Fruit fly (Drosophila melanogaster): ENCODE measurements around the gene Peritrophin-A.

Peritrophin-A gene

dm6 chrX:20243274-20243839 is 1.1 kb upstream of the Peritrophin-A start:
- TF ChIP-seq Hr39 (GFP tag; optimal IDR thresholded peaks at IDR 0.05) (no peak), dsx (GFP tag; optimal IDR thresholded peaks at IDR 0.05; ENCODE audit: poor library complexity, severe bottlenecking) (peak; percentile 54), dac (GFP tag; optimal IDR thresholded peaks at IDR 0.05) (no peak), ss (GFP tag; optimal IDR thresholded peaks at IDR 0.05) (peak in 1 of 2 experiments; percentile 22), Blimp-1 (GFP tag; optimal IDR thresholded peaks at IDR 0.05) (peak; percentile 87), CG11902 (GFP tag; optimal IDR thresholded peaks at IDR 0.05) (no peak), acj6 (GFP tag; optimal IDR thresholded peaks at IDR 0.05) (no peak)

- TF ChIP-seq Hr38 (GFP tag; optimal IDR thresholded peaks at IDR 0.05), result no peak
- TF ChIP-seq CG10669 (GFP tag; optimal IDR thresholded peaks at IDR 0.05), result no peak
- TF ChIP-seq net (GFP tag; optimal IDR thresholded peaks at IDR 0.05), result no peak
- no peak for TF ChIP-seq Met (GFP tag; optimal IDR thresholded peaks at IDR 0.05)
- TF ChIP-seq CG1621 (tag; optimal IDR thresholded peaks at IDR 0.05), result no peak
- no peak for TF ChIP-seq cyc (GFP tag; optimal IDR thresholded peaks at IDR 0.05)
- TF ChIP-seq esn (GFP tag; optimal IDR thresholded peaks at IDR 0.05), result no peak
- no peak for TF ChIP-seq CG3032 (tag; optimal IDR thresholded peaks at IDR 0.05)
- no peak for TF ChIP-seq CG8119 (GFP tag; IDR thresholded peaks at IDR 0.05)
- no peak for TF ChIP-seq CG4318 (GFP tag; optimal IDR thresholded peaks at IDR 0.05)
- no peak for TF ChIP-seq vri (GFP tag; optimal IDR thresholded peaks at IDR 0.05)
- TF ChIP-seq acj6 (GFP tag; optimal IDR thresholded peaks at IDR 0.05), result no peak
- no peak for TF ChIP-seq Hr39 (GFP tag; optimal IDR thresholded peaks at IDR 0.05)
- no peak for TF ChIP-seq CG6808 (GFP tag; optimal IDR thresholded peaks at IDR 0.05)
- TF ChIP-seq dac (GFP tag; optimal IDR thresholded peaks at IDR 0.05), result no peak
- no peak for TF ChIP-seq Eip78C (GFP tag)
- TF ChIP-seq CG3919 (GFP tag; optimal IDR thresholded peaks at IDR 0.05), result no peak
Measured at dm6 chrX:20245218-20245863, 894 bp downstream of the Peritrophin-A start.

- TF ChIP-seq net (GFP tag; optimal IDR thresholded peaks at IDR 0.05) (no peak), CG34406 (GFP tag; optimal IDR thresholded peaks at IDR 0.05) (no peak), cyc (GFP tag; optimal IDR thresholded peaks at IDR 0.05) (peak; percentile 29), esn (GFP tag; optimal IDR thresholded peaks at IDR 0.05) (peak; percentile 20), CG8119 (GFP tag; IDR thresholded peaks at IDR 0.05) (peak; percentile 50; the same call in 1 of the 3 replicates), CG10631 (GFP tag; optimal IDR thresholded peaks at IDR 0.05) (peak; percentile 25), CG7368 (GFP tag; optimal IDR thresholded peaks at IDR 0.05) (no peak), Smox (GFP tag; optimal IDR thresholded peaks at IDR 0.05) (no peak), CG8632 (GFP tag; optimal IDR thresholded peaks at IDR 0.05) (no peak), eg (GFP tag; IDR thresholded peaks at IDR 0.05) (peak; percentile 59; the same call in 2 of the 3 replicates), dac (GFP tag; optimal IDR thresholded peaks at IDR 0.05) (no peak), Hr38 (GFP tag; optimal IDR thresholded peaks at IDR 0.05) (no peak), CG31627 (GFP tag; optimal IDR thresholded peaks at IDR 0.05) (peak; percentile 22), CG11762 (GFP tag; optimal IDR thresholded peaks at IDR 0.05; ENCODE audit: insufficient read depth) (no peak), Gug (GFP tag; IDR thresholded peaks at IDR 0.05) (no peak), CG6792 (GFP tag; optimal IDR thresholded peaks at IDR 0.05) (peak; percentile 31), Eip78C (GFP tag) (peak; percentile 43), ss (GFP tag; optimal IDR thresholded peaks at IDR 0.05) (no peak), OdsH (GFP tag; optimal IDR thresholded peaks at IDR 0.05) (peak; percentile 41), fd85E (GFP tag; optimal IDR thresholded peaks at IDR 0.05) (no peak), CG10669 (GFP tag; optimal IDR thresholded peaks at IDR 0.05) (no peak), CG11294 (GFP tag; IDR thresholded peaks at IDR 0.05) (no peak), acj6 (GFP tag; optimal IDR thresholded peaks at IDR 0.05) (peak; percentile 31), dsx (GFP tag; optimal IDR thresholded peaks at IDR 0.05; ENCODE audit: poor library complexity, severe bottlenecking) (no peak), CG3032 (tag; optimal IDR thresholded peaks at IDR 0.05) (peak; percentile 27), Ets96B (tag; optimal IDR thresholded peaks at IDR 0.05) (no peak), CG15336 (GFP tag; IDR thresholded peaks at IDR 0.05) (0 out of 2 replicates have a peak, but pooled peaks have one; percentile 28), svp (GFP tag) (no peak), CG6163 (GFP tag; IDR thresholded peaks at IDR 0.05) (peak; percentile 69), Eip75B (GFP tag; optimal IDR thresholded peaks at IDR 0.05) (peak; percentile 11), vri (GFP tag; optimal IDR thresholded peaks at IDR 0.05) (no peak), pdm3 (GFP tag; optimal IDR thresholded peaks at IDR 0.05) (peak; percentile 19), topi (GFP tag; optimal IDR thresholded peaks at IDR 0.05) (peak; percentile 13), CG16779 (tag; optimal IDR thresholded peaks at IDR 0.05) (no peak), Blimp-1 (GFP tag; optimal IDR thresholded peaks at IDR 0.05) (no peak), Sox14 (GFP tag; optimal IDR thresholded peaks at IDR 0.05) (peak; percentile 26), CG1621 (tag; optimal IDR thresholded peaks at IDR 0.05) (no peak), CG6808 (GFP tag; optimal IDR thresholded peaks at IDR 0.05) (no peak), fd59A (GFP tag; optimal IDR thresholded peaks at IDR 0.05) (peak; percentile 35)
Measured at dm6 chrX:20247710-20248109, 3.3 kb downstream of the Peritrophin-A start.
